Worm (Caenorhabditis elegans): ENCODE data around the gene spp-7.

The spp-7 gene

DNA sequence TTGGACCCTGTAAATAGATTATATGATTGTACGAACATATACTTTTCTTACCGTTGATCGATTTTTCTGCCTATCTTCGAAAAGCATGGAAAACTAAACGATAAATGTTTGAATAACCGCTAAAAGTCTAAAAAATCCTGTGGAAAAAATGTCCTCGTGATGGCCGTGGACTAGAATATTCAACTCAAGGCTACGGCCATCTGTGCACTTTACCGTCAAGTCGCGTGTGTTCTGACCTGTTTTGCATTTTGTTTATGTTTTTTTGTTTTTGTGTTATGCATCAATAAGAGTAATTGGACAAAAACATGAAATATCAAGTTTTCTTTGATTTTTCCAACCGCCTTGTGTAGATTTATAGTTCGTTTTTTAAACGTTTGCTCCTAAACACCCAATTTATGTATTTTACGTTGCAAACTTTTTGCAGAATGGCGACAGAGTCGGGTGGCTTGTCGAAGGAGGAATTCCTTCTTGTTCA lies 51.4 kb downstream of the spp-7 start, which contains the start of the genes hda-6 and F41H10.4 (continued):
- no peak for TF ChIP-seq gei-17 (GFP tag; optimal IDR thresholded peaks at IDR 0.05)
- TF ChIP-seq ceh-100 (GFP tag; IDR thresholded peaks at IDR 0.05) = 0 out of 2 replicates have a peak, but pooled peaks have one; percentile 11
- no peak for TF ChIP-seq bed-1 (GFP tag; IDR thresholded peaks at IDR 0.05)
- peak; percentile 47 for TF ChIP-seq snpc-1.3 (tag; optimal IDR thresholded peaks at IDR 0.05; ENCODE audit: insufficient read depth)
- peak; percentile 54 for TF ChIP-seq lsl-1 (GFP tag; optimal IDR thresholded peaks at IDR 0.05)
- TF ChIP-seq snpc-3.4 (tag; optimal IDR thresholded peaks at IDR 0.05) = peak; percentile 78
- TF ChIP-seq F23B12.7 (tag; optimal IDR thresholded peaks at IDR 0.05; ENCODE audit: insufficient read depth) = peak; percentile 4
- TF ChIP-seq madf-10 (tag; optimal IDR thresholded peaks at IDR 0.05) = peak; percentile 12
- TF ChIP-seq somi-1 (GFP tag; optimal IDR thresholded peaks at IDR 0.05) = no peak
- no peak for TF ChIP-seq B0261.1 (tag; optimal IDR thresholded peaks at IDR 0.05)
- no peak for TF ChIP-seq C06A6.2 (GFP tag; conservative IDR thresholded peaks at IDR 0.05)
- TF ChIP-seq dpl-1 (GFP tag; optimal IDR thresholded peaks at IDR 0.05) = peak; percentile 3
- TF ChIP-seq madf-6 (GFP tag; IDR thresholded peaks at IDR 0.05) = peak; percentile 59; the same call in 1 of the 2 replicates
- TF ChIP-seq F33H1.4 (GFP tag; IDR thresholded peaks at IDR 0.05) = peak; percentile 44
- TF ChIP-seq lin-54 (GFP tag; optimal IDR thresholded peaks at IDR 0.05) = peak; percentile 71
- no peak for TF ChIP-seq B0019.2 (GFP tag; conservative IDR thresholded peaks at IDR 0.05)
- no peak for TF ChIP-seq cebp-2 (GFP tag; IDR thresholded peaks at IDR 0.05)
- 0 out of 2 replicates have a peak, but pooled peaks have one; percentile 8 for TF ChIP-seq ceh-91 (GFP tag; IDR thresholded peaks at IDR 0.05)
- no peak for TF ChIP-seq hlh-26 (GFP tag; conservative IDR thresholded peaks at IDR 0.05)
- no peak for TF ChIP-seq F57C9.4 (tag; optimal IDR thresholded peaks at IDR 0.05)
- peak; percentile 31; the same call in 1 of the 2 replicates for TF ChIP-seq pbrm-1 (GFP tag; IDR thresholded peaks at IDR 0.05)
- TF ChIP-seq mes-4 (tag; optimal IDR thresholded peaks at IDR 0.05) = no peak
- TF ChIP-seq nhr-80 (tag; optimal IDR thresholded peaks at IDR 0.05) = peak; percentile 20
- peak; percentile 55 for TF ChIP-seq unc-130 (GFP tag; optimal IDR thresholded peaks at IDR 0.05)
- no peak for TF ChIP-seq lir-1 (GFP tag; conservative IDR thresholded peaks at IDR 0.05)
- TF ChIP-seq snpc-1.1 (tag; optimal IDR thresholded peaks at IDR 0.05; ENCODE audit: insufficient read depth) = peak; percentile 65
- no peak for TF ChIP-seq pha-4 (tag; optimal IDR thresholded peaks at IDR 0.05)
- TF ChIP-seq lsy-27 (tag; optimal IDR thresholded peaks at IDR 0.05; ENCODE audit: borderline replicate concordance, insufficient read depth) = peak; percentile 4
- TF ChIP-seq efl-1 (GFP tag; optimal IDR thresholded peaks at IDR 0.05) = peak; percentile 34
- TF ChIP-seq mcd-1 (GFP tag; IDR thresholded peaks at IDR 0.05) = peak; percentile 77
- TF ChIP-seq Y53F4B.3 (GFP tag; IDR thresholded peaks at IDR 0.05) = no peak
- TF ChIP-seq dox-1 (GFP tag; IDR thresholded peaks at IDR 0.05) = peak; percentile 84
- 0 out of 2 replicates have a peak, but pooled peaks have one; percentile 31 for TF ChIP-seq B0336.3 (GFP tag; IDR thresholded peaks at IDR 0.05)
- no peak for TF ChIP-seq repo-1 (tag; optimal IDR thresholded peaks at IDR 0.05)
- no peak for TF ChIP-seq ceh-58 (GFP tag; IDR thresholded peaks at IDR 0.05)
- 0 out of 2 replicates have a peak, but pooled peaks have one; percentile 13 for TF ChIP-seq K11D2.4 (GFP tag; IDR thresholded peaks at IDR 0.05)

Data from whole organism, young adult.